Fruit fly (Drosophila melanogaster): ENCODE data around the gene smid.

smid gene

dm6 chr3L:7387814-7388213 is 6.4 kb downstream of the smid start, which contains the start of gene CG8564:
Gene CG8564 (minus strand): TSS chr3L:7387914.
- no peak for TF ChIP-seq usp (GFP tag; optimal IDR thresholded peaks at IDR 0.05)
- TF ChIP-seq psq (optimal IDR thresholded peaks at IDR 0.05), result no peak
- no peak for TF ChIP-seq pan (optimal IDR thresholded peaks at IDR 0.05)
- no peak for TF ChIP-seq CG8478 (optimal IDR thresholded peaks at IDR 0.05)
- TF ChIP-seq Dll (optimal IDR thresholded peaks at IDR 0.05), result no peak
- no peak for TF ChIP-seq EcR (GFP tag; optimal IDR thresholded peaks at IDR 0.05)

dm6 chr3L:7390004-7390403 is 8.6 kb downstream of the smid start:
- no peak for TF ChIP-seq psq (optimal IDR thresholded peaks at IDR 0.05)
- no peak for TF ChIP-seq pan (optimal IDR thresholded peaks at IDR 0.05)
- TF ChIP-seq usp (GFP tag; optimal IDR thresholded peaks at IDR 0.05), result no peak
- no peak for TF ChIP-seq CG8478 (optimal IDR thresholded peaks at IDR 0.05)
- TF ChIP-seq EcR (GFP tag; optimal IDR thresholded peaks at IDR 0.05), result no peak
- no peak for TF ChIP-seq Dll (optimal IDR thresholded peaks at IDR 0.05)

DNA sequence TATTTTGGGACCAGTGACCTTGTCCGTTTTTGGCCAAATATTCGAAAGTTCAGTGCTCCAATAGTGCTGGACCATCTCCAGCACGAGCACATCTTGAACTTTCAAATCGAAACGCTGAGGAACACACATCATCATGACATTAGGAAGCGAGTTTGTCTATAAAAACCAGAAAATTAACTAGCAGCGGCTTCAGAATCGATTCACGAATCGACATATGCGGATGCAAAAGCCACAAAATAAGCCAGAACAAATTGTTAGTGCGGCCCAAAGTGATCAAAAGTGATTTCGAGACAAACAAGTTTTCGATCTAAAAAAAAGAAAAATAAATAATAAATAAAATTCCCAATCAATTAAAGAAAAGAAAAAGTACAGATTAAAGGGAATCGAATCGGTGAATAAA is 9.0 kb downstream of the smid start, which contains the start of gene CG8563:
CG8563 (plus strand) TSS at position 301 of the 400 bp plus-strand sequence.
- no peak for TF ChIP-seq psq (optimal IDR thresholded peaks at IDR 0.05)
- TF ChIP-seq pan (optimal IDR thresholded peaks at IDR 0.05), result no peak
- no peak for TF ChIP-seq EcR (GFP tag; optimal IDR thresholded peaks at IDR 0.05)
- no peak for TF ChIP-seq usp (GFP tag; optimal IDR thresholded peaks at IDR 0.05)
- no peak for TF ChIP-seq Dll (optimal IDR thresholded peaks at IDR 0.05)
- TF ChIP-seq CG8478 (optimal IDR thresholded peaks at IDR 0.05), result no peak

DNA sequence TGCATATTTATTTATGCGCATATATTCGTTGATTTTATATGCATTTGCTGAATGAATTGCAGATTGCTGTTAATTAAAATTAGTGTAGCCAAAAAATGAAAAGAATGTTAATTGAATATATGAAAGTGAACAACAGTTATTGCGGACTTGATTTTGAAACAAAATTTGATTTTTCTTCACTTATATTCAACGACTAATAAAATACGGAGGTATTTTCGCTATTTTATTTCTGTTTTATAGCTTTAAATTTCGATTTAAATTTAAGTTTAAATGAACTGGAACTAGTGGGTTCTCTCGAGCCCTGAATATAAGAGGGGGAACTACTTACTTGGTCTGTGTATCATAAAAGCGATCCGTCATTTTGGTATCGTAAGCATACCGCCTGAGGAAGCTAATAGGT is 14.6 kb downstream of the smid start, which contains the start of gene CG32379:
CG32379 (plus strand) TSS at position 301 of the 400 bp plus-strand sequence.
- TF ChIP-seq usp (GFP tag; optimal IDR thresholded peaks at IDR 0.05) (no peak), pan (optimal IDR thresholded peaks at IDR 0.05) (no peak), Dll (optimal IDR thresholded peaks at IDR 0.05) (no peak), CG8478 (optimal IDR thresholded peaks at IDR 0.05) (no peak), EcR (GFP tag; optimal IDR thresholded peaks at IDR 0.05) (no peak), psq (optimal IDR thresholded peaks at IDR 0.05) (no peak)

DNA sequence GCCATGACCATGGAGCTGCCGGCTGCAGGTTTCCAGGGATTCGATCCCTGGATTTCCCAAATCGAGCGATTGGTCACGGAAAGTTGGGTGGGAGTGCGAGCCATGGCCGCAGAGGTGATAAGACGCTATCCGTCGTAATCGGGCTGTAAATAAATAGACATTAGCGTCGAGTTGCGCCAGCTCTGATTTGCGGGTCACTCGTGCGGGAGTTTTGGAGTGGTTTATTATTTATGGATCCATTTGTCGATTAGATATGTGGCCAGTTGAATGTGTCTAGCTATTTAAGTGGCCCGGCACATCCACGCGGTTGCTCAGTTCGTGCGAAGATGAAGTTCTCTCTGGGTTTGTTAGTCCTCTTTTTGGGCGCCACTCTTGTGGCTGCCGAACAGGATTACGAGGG is 16.6 kb downstream of the smid start, which contains the start of gene CG8562:
CG8562 (plus strand) TSS at position 307 of the 400 bp plus-strand sequence.
- no peak for TF ChIP-seq EcR (GFP tag; optimal IDR thresholded peaks at IDR 0.05)
- no peak for TF ChIP-seq pan (optimal IDR thresholded peaks at IDR 0.05)
- TF ChIP-seq CG8478 (optimal IDR thresholded peaks at IDR 0.05), result no peak
- TF ChIP-seq usp (GFP tag; optimal IDR thresholded peaks at IDR 0.05), result no peak
- no peak for TF ChIP-seq psq (optimal IDR thresholded peaks at IDR 0.05)
- no peak for TF ChIP-seq Dll (optimal IDR thresholded peaks at IDR 0.05)

DNA sequence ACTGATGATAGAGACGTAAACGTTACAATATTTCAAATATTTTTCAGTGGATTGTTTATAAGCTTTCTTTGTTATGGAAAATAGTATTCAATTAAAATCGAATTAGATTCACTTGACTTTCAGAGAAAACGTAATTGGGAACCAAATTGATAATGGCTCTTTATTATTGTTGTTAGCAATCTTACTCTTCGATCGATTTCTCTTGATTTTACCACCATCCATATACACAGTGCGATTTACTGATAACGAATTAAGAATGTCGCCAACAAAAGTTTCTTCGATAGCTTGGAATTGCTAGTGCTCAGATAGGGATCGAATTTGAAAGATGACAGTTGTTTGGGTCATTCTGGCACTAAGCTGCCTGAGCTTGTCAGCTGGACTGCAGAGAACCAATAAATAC is 18.4 kb downstream of the smid start, which contains the start of gene CG18417:
CG18417 (plus strand) TSS at position 301 of the 400 bp plus-strand sequence.
- TF ChIP-seq EcR (GFP tag; optimal IDR thresholded peaks at IDR 0.05), result no peak
- no peak for TF ChIP-seq CG8478 (optimal IDR thresholded peaks at IDR 0.05)
- no peak for TF ChIP-seq psq (optimal IDR thresholded peaks at IDR 0.05)
- TF ChIP-seq usp (GFP tag; optimal IDR thresholded peaks at IDR 0.05), result no peak
- TF ChIP-seq Dll (optimal IDR thresholded peaks at IDR 0.05), result no peak
- TF ChIP-seq pan (optimal IDR thresholded peaks at IDR 0.05), result no peak

DNA sequence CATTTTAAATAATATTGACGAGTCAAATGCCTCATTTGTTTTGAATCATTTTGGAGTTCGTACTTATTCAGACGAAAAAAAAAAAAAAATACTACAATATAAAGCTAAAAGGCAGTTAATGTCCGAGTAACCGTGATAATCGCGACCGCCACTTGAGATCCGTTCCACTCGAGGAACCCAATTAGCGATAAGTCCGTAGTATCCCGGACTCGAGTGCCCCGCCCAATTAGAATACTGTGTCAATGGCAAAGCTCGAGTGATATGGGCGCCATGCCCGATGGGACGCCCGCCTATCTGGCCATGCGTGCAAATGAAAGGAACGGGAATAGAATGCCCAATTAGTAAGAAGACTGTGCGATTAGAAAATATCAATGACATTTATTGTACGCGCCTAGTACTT is 20.6 kb downstream of the smid start:
- no peak for TF ChIP-seq EcR (GFP tag; optimal IDR thresholded peaks at IDR 0.05)
- TF ChIP-seq Dll (optimal IDR thresholded peaks at IDR 0.05), result no peak

DNA sequence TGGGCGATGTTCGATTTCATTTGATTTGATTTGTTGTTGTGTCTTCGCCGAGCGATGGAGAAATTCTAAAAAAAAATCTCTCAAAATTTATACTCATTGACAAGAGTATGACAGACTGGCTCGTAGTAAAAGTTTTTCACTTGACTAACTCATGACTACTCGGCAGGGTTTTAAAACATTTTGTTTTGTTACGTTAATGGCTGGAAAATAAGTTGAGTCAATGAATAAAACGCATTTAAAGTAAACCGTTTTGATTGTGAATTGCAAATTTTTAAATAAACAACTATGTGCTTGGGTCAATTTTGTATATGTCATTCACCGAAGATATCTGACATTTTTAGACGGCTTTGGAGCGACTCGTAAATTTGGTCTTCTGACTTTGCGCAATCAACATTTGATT is 22.7 kb downstream of the smid start, which contains the start of gene CG8560:
CG8560 (minus strand) TSS at position 101 of the 400 bp plus-strand sequence.
- TF ChIP-seq pan (optimal IDR thresholded peaks at IDR 0.05) (no peak), psq (optimal IDR thresholded peaks at IDR 0.05) (no peak), EcR (GFP tag; optimal IDR thresholded peaks at IDR 0.05) (no peak), Dll (optimal IDR thresholded peaks at IDR 0.05) (no peak), CG8478 (optimal IDR thresholded peaks at IDR 0.05) (no peak), usp (GFP tag; optimal IDR thresholded peaks at IDR 0.05) (no peak)

- TF ChIP-seq pan (optimal IDR thresholded peaks at IDR 0.05) (no peak), Dll (optimal IDR thresholded peaks at IDR 0.05) (no peak), psq (optimal IDR thresholded peaks at IDR 0.05) (no peak), EcR (GFP tag; optimal IDR thresholded peaks at IDR 0.05) (no peak), usp (GFP tag; optimal IDR thresholded peaks at IDR 0.05) (no peak)
Observed at dm6 chr3L:7422578-7422977, 41.2 kb downstream of the smid start.

DNA sequence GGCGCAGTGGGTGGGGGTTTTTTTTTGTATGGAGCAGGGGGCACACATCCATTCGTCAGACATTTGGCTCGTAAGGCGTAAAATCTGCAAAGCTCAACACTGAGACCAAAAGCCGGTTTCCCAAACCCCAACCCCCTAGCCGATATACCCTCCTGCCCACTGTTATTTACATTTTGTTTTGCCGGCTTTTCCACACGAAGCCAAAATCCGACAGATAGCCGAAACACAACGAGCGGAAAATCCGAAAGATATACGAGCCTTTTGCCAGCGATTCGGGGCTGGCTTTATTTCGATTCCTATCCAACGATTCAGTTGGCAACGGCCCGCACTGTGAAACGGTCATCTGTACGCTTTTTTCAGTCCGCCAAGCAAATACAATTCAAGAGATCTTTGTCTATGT is 42.1 kb downstream of the smid start, which contains the start of gene CG42458:
CG42458 (plus strand) TSS at position 311 of the 400 bp plus-strand sequence.
- TF ChIP-seq EcR (GFP tag; optimal IDR thresholded peaks at IDR 0.05) (no peak), Dll (optimal IDR thresholded peaks at IDR 0.05) (no peak), psq (optimal IDR thresholded peaks at IDR 0.05) (no peak), pan (optimal IDR thresholded peaks at IDR 0.05) (no peak), usp (GFP tag; optimal IDR thresholded peaks at IDR 0.05) (no peak), CG8478 (optimal IDR thresholded peaks at IDR 0.05) (no peak)

DNA sequence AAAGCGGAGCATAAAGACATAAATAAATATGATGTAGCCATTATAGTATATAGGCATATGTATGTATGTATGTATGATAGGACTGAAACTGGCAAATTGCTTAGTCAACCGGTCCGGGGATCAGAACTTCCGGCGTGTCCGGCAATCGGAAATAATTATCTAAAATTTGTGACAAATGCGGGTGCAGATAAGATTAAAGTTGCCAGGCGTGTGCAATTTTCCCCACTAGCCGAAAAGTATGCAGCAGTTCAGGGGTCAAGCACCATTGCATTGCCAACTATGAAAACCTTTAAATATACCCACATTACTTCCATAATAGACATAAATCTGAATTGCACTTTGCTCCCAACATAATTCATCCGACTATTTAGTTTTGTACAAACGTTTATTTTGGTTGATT is 50.9 kb downstream of the smid start:
- TF ChIP-seq Dll (optimal IDR thresholded peaks at IDR 0.05), result no peak
- TF ChIP-seq pan (optimal IDR thresholded peaks at IDR 0.05), result no peak
- TF ChIP-seq CG8478 (optimal IDR thresholded peaks at IDR 0.05), result no peak
- TF ChIP-seq usp (GFP tag; optimal IDR thresholded peaks at IDR 0.05), result no peak
- TF ChIP-seq EcR (GFP tag; optimal IDR thresholded peaks at IDR 0.05), result no peak
- no peak for TF ChIP-seq psq (optimal IDR thresholded peaks at IDR 0.05)

dm6 chr3L:7432811-7433324 is 51.5 kb downstream of the smid start:
- TF ChIP-seq CG8478 (optimal IDR thresholded peaks at IDR 0.05) (no peak), usp (GFP tag; optimal IDR thresholded peaks at IDR 0.05) (no peak)

DNA sequence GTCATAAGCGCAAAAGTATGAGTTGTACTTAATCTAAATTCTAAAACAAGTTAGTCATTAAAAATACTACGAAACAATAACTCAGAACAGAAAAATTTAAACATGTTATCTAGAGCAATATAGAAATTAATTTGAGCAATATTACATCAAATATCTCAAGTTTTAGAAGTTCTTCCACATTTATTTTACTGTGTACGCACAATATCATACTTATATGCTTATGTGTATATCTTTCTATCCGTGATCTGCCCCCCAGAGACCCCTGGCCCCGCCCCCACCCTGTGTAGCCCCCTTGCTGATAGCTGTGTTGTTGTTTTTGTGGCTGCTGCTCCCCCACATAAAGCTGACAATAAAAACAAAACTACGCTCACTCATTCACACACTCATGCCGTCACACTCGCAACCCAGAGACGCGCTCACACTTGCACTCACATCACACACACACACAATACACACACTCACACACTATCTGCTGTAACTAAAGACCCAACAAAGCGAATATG is 52.0 kb downstream of the smid start:
- TF ChIP-seq usp (GFP tag; optimal IDR thresholded peaks at IDR 0.05) (no peak), Dll (optimal IDR thresholded peaks at IDR 0.05) (no peak), CG8478 (optimal IDR thresholded peaks at IDR 0.05) (no peak), pan (optimal IDR thresholded peaks at IDR 0.05) (no peak), psq (optimal IDR thresholded peaks at IDR 0.05) (no peak), EcR (GFP tag; optimal IDR thresholded peaks at IDR 0.05) (no peak)

Data from whole organism.